Fruit fly (Drosophila melanogaster): Measurements from ENCODE around the gene alphaCOP.

dm6 chr3L:1664876-1665275 is 19.9 kb upstream of the alphaCOP start, which contains the start of the genes Srrm234 and CG7974:
- TF ChIP-seq CG9948 (tag; optimal IDR thresholded peaks at IDR 0.05), result no peak
- TF ChIP-seq Pif1A (GFP tag; optimal IDR thresholded peaks at IDR 0.05), result no peak
- no peak for TF ChIP-seq CG15710 (tag; optimal IDR thresholded peaks at IDR 0.05)
- no peak for TF ChIP-seq gl (tag; optimal IDR thresholded peaks at IDR 0.05)
